Fruit fly (Drosophila melanogaster): ENCODE results near the gene MESK4.

DNA sequence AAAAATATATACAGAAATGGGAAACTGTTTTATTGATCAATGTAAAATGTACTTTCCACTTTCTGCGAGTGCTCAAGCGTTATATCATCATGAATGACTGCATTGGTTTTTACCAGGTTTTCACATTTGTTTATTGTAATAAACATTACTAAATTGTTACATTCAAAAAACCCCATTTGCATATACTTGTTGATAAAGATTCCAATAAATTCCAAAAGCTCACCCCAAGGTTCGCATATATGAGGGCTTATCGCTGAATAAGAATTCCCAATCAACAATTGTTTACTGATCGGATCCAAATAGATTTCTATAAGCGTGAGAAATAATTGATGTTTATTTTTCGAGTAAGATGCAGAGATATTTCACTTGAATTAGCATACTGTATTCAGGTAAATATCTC lies 14.9 kb downstream of the MESK4 start:
- TF ChIP-seq fd96Ca (GFP tag; IDR thresholded peaks at IDR 0.05), result no peak
- TF ChIP-seq EcR (GFP tag; optimal IDR thresholded peaks at IDR 0.05), result no peak
- no peak for TF ChIP-seq CG9948 (tag; optimal IDR thresholded peaks at IDR 0.05)
- TF ChIP-seq CG13204 (GFP tag; optimal IDR thresholded peaks at IDR 0.05), result no peak
- no peak for TF ChIP-seq CG12605 (GFP tag; IDR thresholded peaks at IDR 0.05)
- TF ChIP-seq CG8301 (tag; optimal IDR thresholded peaks at IDR 0.05), result no peak

Measured in whole organism, pupa.